Fruit fly (Drosophila melanogaster): ENCODE results near the gene Ist1.

Gene Ist1

DNA sequence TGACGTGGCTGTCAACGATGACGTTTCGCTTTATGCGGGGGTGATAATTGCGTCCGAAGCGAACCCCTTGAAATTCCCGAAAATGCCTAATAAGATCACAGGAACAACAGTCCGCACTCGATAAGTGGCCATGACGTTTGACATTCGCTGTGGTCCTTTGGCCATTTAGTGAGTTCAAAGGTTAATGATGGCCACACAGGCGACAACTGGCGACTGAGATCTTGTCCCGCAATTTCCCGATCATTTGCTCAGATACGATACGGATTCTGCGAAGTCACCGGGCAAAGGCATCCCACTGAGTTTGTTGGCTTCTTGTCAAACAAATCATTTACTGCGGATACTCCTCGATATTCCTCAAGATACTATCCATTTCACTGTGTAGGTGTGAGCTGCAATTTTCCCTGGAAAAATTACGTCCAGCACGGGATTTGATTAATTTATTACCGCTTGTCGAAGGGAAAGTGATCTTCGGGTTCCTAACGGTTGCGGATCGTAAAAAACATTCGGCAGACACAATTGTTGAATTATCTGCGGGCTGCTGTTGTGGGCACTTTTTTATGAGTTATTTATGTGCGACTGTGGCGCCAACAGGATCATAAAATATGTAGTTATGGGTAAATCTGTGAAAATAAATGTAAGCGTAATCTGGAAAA lies 8.4 kb upstream of the Ist1 start:
- TF ChIP-seq noc (tag; optimal IDR thresholded peaks at IDR 0.05): no peak

DNA sequence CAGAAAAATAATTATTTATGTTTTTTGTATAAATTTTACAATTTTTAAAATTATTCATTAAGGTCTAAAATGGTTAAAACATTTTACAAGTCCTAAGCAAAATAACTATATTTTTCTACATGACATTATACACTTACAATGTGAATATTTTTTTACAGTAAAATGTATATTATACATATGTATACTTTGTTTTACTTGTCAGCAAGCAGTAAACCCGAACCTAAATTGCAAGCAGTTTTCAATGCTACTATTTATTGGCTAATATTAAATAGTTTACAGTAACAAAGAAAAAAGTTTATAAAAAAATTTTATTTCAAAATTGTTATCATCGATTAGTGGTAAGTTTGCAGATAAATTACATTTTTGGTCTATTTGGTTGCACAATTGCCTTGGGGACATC lies 7.5 kb upstream of the Ist1 start:
- no peak for TF ChIP-seq noc (tag; optimal IDR thresholded peaks at IDR 0.05)

dm6 chr3L:6763146-6763545 lies 6.8 kb upstream of the Ist1 start, which contains the start of gene Rsph3:
TSS of gene Rsph3 (minus strand) at chr3L:6763246.
- no peak for TF ChIP-seq noc (tag; optimal IDR thresholded peaks at IDR 0.05)

DNA sequence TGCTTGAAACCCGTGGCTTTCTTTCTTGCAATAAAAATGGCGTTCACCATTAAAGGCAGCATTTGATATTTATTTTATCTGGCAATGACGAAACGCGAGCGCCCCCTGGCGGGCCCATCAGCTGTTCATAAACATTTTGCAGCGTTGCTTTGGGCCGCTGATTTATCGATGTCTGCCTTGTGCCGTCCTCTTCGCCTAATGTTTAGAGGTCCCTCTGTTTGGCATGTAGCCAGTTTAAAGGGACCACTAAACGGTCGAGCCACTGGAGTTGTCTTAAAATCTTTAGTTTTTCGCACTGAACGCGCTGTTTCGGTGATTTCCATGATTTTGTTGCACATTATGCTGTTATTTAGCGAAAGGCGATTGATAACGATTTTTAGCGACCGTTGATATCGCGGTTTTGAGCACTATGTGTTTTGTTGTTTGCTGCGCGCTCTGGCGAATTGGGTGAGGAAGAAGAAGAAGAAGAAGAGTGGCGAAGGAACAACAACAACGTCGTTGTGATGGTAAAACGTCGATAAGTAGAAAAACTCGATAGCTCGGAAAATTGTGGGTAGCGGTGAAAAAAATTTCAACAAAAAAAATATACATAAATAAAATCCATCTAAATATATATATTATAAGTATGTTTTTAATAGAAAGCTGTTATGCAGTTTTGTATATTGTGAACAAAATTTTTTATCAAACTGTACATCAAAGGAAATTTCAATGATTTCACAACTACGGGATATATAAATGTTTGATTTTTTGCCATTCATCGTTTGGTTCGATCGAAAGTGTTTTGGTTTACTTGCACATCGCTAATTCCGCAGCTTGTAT lies 3.8 kb downstream of the Ist1 start, which contains the start of the genes velo and Sbds:
Gene velo, minus strand, starts transcription at position 475 of the 819 bp plus-strand sequence.
Gene Sbds, plus strand, starts transcription at position 636 of the 819 bp plus-strand sequence.
- peak; percentile 40 for TF ChIP-seq noc (tag; optimal IDR thresholded peaks at IDR 0.05)

DNA sequence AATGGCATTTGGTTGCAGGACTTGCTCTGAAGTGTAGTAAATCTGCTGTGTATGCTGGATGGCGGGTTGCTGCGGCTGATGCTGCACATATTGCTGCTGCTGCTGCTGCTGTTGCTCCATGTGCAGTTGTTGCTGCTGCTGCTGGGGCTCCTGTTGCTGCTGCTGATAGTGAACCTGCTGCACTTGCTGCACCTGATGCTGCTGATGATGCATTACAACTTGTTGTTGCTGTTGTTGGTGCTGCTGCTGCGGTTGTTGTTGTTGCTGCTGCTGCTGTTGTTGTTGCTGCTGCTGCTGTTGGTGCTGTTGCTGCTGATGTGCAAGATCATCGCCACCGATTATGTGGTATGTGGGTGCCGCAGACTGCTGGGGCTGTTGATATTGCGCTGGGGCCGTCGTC lies 5.5 kb downstream of the Ist1 start:
- TF ChIP-seq noc (tag; optimal IDR thresholded peaks at IDR 0.05): no peak

dm6 chr3L:6747127-6747526 lies 9.2 kb downstream of the Ist1 start:
- TF ChIP-seq noc (tag; optimal IDR thresholded peaks at IDR 0.05): peak; percentile 16

DNA sequence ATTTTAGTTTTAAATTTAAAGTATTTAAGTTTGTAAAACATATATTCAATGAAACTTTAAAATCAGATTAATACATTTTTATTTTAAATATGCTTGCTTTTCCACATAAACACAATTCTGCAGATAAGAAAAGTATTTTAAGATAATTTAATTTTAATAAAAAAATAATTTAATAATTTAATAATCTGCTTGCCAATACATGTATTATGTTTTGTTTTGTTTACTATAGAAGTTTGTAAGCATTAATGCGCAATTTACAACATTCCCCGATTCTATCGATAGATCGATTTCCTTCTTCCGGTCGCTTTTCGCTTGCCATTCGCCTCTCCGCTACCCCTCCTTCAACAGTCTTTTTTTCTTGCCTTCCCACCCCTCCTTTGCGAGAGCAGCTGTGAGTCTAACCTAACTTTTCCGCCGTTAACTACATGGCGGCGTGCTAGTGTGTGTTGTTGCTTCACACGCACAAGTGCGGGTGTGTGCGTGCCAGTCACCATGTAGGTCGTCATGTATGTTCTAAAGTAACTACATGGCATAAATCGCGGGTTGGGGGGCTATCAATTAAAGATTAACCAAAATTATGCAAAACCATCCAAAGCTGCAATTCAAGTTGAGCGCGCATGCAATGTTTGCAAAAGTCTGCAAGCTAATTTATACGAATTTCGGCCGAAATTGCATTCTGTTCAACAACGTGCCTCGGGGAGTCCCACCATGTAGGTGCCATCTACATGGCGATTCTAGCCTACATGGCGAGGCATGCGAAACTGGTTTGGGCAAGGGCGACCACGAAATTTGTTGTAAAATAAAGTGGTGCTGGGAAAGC lies 12.7 kb downstream of the Ist1 start:
- no peak for TF ChIP-seq noc (tag; optimal IDR thresholded peaks at IDR 0.05)

DNA sequence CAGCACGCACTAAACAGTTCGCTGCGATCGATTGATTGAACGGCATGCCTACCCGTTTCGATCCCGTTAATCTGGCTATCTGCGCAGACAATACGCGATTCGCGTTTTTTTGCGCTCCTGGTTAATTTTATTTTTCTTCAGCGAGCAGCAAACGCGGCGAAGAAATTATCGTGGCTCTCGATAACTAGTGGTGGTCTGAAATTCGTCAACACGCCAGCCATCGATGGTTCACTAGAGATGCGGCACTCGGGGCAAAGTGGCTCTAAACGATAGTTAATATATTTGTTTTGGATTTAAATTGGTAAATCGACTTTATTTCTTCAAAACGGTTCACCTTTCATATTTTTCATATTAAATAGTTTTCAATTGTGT lies 13.3 kb downstream of the Ist1 start, which contains the start of gene dikar:
Gene dikar, minus strand, starts transcription at position 191 of the 372 bp plus-strand sequence.
- TF ChIP-seq noc (tag; optimal IDR thresholded peaks at IDR 0.05): no peak

DNA sequence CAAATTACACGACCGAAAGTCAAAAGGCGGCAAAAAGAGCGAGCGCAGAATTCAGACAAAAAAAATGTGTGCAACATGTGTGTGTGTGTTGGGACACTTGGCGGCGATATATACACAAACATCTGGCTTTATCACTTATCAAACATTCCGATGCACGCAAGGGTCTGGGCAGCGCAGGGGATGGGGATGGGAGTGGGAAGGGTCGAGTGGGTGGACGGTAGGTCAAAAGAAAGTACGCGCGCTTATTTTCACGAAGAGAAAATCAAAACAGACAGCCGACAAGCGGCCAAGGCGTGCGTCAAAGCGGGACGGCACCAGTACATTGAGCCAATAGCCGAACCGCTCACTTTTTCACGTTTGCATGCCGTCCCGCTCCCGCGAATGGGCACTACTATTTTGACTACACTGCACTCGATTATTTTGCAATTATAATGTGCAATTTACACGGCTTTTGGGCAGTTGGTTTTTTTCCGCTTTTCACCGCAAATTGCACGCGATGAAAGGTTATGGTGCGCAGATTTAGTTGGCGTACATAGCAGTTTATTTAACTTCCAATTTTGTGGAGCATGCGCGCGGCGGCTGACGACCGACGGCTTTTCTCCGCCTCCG lies 14.1 kb downstream of the Ist1 start:
- TF ChIP-seq noc (tag; optimal IDR thresholded peaks at IDR 0.05): no peak

dm6 chr3L:6731077-6731476 lies 25.2 kb downstream of the Ist1 start:
- no peak for TF ChIP-seq noc (tag; optimal IDR thresholded peaks at IDR 0.05)

dm6 chr3L:6724511-6724910 lies 31.8 kb downstream of the Ist1 start:
- no peak for TF ChIP-seq noc (tag; optimal IDR thresholded peaks at IDR 0.05)

dm6 chr3L:6723338-6723737 lies 33.0 kb downstream of the Ist1 start:
- no peak for TF ChIP-seq noc (tag; optimal IDR thresholded peaks at IDR 0.05)

dm6 chr3L:6719392-6719889 lies 36.9 kb downstream of the Ist1 start, which contains the start of gene ple:
TSS of gene ple (minus strand) at chr3L:6719525.
- TF ChIP-seq noc (tag; optimal IDR thresholded peaks at IDR 0.05): no peak

DNA sequence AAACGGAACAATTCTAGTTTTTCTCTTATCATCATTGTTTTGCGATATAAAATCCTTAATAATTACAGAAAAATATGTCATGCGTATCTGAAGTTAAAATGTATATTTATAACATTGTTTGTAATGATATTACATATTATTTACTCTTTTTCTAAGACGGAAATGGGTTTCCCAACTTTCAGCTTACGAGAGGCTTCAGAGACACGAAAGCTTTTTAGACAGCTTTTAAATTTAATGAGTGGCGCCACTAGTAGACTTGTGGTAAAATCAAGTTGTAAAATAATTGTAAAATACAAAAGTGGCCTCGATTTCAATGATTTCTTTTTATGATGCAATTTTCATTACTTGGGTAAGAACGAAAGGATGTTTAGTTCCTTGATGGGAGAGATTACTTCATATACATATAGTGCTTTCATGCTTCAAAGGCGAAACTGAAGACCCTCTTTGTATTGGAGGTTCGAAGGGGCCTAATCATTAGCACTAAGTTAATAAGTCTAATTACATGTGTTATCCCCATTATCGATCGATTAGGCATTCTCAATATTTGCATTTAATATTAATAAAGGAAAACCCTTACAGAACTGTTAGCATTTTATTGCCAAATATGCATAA lies 47.2 kb downstream of the Ist1 start:
- no peak for TF ChIP-seq noc (tag; optimal IDR thresholded peaks at IDR 0.05)

Data from whole organism, larva.